Worm (Caenorhabditis elegans): ENCODE data around the gene C25G4.2.

DNA sequence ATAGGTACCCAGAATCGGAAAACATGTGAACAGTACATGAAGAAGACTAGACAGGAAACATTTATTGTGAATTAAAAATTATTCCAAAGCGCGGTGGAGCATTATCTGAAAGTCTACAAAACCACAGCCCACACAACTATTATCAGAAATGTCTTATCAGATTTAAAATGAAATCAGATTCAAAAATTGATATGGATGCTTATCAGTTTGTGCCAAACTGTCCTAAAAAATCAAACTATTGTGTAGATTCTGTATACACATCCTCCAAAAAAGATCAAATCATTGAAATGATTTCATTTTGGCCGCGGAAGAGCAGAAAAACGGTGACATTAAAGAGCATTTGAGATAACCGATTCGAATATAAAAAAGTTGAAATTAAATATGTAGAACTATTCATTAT, 8.4 kb downstream of the C25G4.2 start, which contains the start of gene irg-4:
- no peak for TF ChIP-seq T22C8.4 (GFP tag; IDR thresholded peaks at IDR 0.05)
- TF ChIP-seq ztf-23 (GFP tag; IDR thresholded peaks at IDR 0.05) = no peak
- no peak for TF ChIP-seq klf-2 (GFP tag; conservative IDR thresholded peaks at IDR 0.05)
- TF ChIP-seq ref-1 (GFP tag; conservative IDR thresholded peaks at IDR 0.05) = no peak
- TF ChIP-seq tab-1 (GFP tag; IDR thresholded peaks at IDR 0.05) = no peak
